Fruit fly (Drosophila melanogaster) whole organism, prepupa: ENCODE measurements around the gene PGRP-SB1.

ENCODE experiments used
- Blimp-1 ChIP-seq: fragments of 200-800 bp; sonication (Bioruptor generic); optimal IDR thresholded peaks from 3 replicates; lab custom pipeline; 2017; ENCODE audit warnings: missing biosample characterization, missing genetic modification characterization, mild to moderate bottlenecking, moderate library complexity, missing genetic modification reagents
- Eip93F ChIP-seq: fragments of 200-800 bp; sonication (Bioruptor generic); optimal IDR thresholded peaks from 2 replicates; lab custom pipeline; 2016; ENCODE audit warnings: missing biosample characterization, mild to moderate bottlenecking, missing genetic modification characterization
- Hr39 ChIP-seq: fragments of 200-800 bp; sonication (Bioruptor generic); optimal IDR thresholded peaks from 2 replicates; lab custom pipeline; 2016; ENCODE audit warnings: missing biosample characterization, missing genetic modification characterization
- Lpt ChIP-seq: fragments of 200-800 bp; sonication (Bioruptor generic); optimal IDR thresholded peaks from 3 replicates; lab custom pipeline; 2016; ENCODE audit warnings: missing biosample characterization, missing genetic modification characterization
- lz ChIP-seq: fragments of 200-800 bp; sonication (Bioruptor generic); optimal IDR thresholded peaks from 3 replicates; lab custom pipeline; 2016; ENCODE audit warnings: missing biosample characterization, missing genetic modification characterization
- svp ChIP-seq: fragments of 200-800 bp; sonication (Bioruptor generic); peaks from one replicate; lab custom pipeline; 2016; ENCODE audit warnings: missing biosample characterization, missing genetic modification characterization

DNA sequence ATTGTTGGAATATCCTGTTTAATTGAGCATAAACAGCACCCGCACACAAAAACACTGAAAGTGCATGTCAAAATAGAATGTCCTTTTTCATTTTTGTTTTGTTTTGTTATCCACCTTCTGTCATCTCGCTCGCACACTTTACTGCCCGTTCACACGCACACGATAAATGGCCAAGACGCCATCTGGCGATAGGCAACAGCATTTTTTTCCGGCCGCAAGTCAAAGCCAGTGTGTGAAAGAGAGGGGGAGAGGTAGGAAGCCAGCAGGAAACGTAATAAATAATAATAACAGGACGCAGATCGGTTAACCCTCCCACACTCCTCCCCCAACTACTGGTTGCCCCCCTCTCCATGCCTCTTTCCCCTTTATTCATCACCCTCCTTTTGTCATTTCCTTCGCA, 42.1 kb upstream of the PGRP-SB1 start:
- TF ChIP-seq svp (no peak), Lpt (GFP tag; lab: Kevin White, UChicago) (no peak), Hr39 (GFP tag; lab: Kevin White, UChicago) (no peak), Eip93F (GFP tag; lab: Kevin White, UChicago) (no peak), lz (no peak), Blimp-1 (no peak)
